Fruit fly (Drosophila melanogaster) whole organism, prepupa: ENCODE results near the gene Wnt10.

Source experiments
- Blimp-1 ChIP-seq: fragments of 200-800 bp; sonication (Bioruptor generic); optimal IDR thresholded peaks from 3 replicates; lab custom pipeline; 2017; ENCODE audit warnings: missing biosample characterization, missing genetic modification characterization, mild to moderate bottlenecking, moderate library complexity, missing genetic modification reagents
- CG10631 ChIP-seq: fragments of 200-800 bp; sonication (Bioruptor generic); optimal IDR thresholded peaks from 2 replicates; lab custom pipeline; 2016; ENCODE audit warnings: missing biosample characterization, missing genetic modification characterization
- CG10669 ChIP-seq: fragments of 200-800 bp; sonication (Bioruptor generic); optimal IDR thresholded peaks from 3 replicates; lab custom pipeline; 2018; ENCODE audit warnings: missing biosample characterization, mild to moderate bottlenecking, missing genetic modification characterization, moderate library complexity
- CG11294 ChIP-seq: fragments of 200-800 bp; sonication (Bioruptor generic); IDR thresholded peaks from 2 replicates; pipeline ENCODE4 v1.3.6; 2022; ENCODE audit warnings: missing biosample characterization, missing genetic modification characterization
- CG11762 ChIP-seq: fragments of 200-800 bp; sonication (Bioruptor generic); optimal IDR thresholded peaks from 3 replicates; lab custom pipeline; 2016; ENCODE audit warnings: missing biosample characterization, missing genetic modification characterization; ENCODE audit not compliant: insufficient read depth
- CG11902 ChIP-seq: fragments of 200-800 bp; sonication (Bioruptor generic); optimal IDR thresholded peaks from 3 replicates; lab custom pipeline; 2016; ENCODE audit warnings: missing biosample characterization, missing genetic modification characterization
- CG15336 ChIP-seq: fragments of 200-800 bp; sonication (Bioruptor generic); IDR thresholded peaks from 2 replicates; pipeline ENCODE4 v1.3.6; 2022; ENCODE audit warnings: missing biosample characterization, missing genetic modification characterization
- CG1621 ChIP-seq: fragments of 200-800 bp; sonication (Bioruptor generic); optimal IDR thresholded peaks from 3 replicates; lab custom pipeline; 2018; ENCODE audit warnings: missing biosample characterization, mild to moderate bottlenecking, missing genetic modification characterization
- CG16779 ChIP-seq: fragments of 200-800 bp; sonication (Bioruptor generic); optimal IDR thresholded peaks from 3 replicates; lab custom pipeline; 2017; ENCODE audit warnings: missing biosample characterization, mild to moderate bottlenecking, missing genetic modification characterization
- CG31627 ChIP-seq: fragments of 200-800 bp; sonication (Bioruptor generic); optimal IDR thresholded peaks from 3 replicates; lab custom pipeline; 2016; ENCODE audit warnings: missing biosample characterization, missing genetic modification characterization
- CG34406 ChIP-seq: fragments of 200-800 bp; sonication (Bioruptor generic); optimal IDR thresholded peaks from 3 replicates; lab custom pipeline; 2016; ENCODE audit warnings: missing biosample characterization, missing genetic modification characterization
- CG3919 ChIP-seq: fragments of 200-800 bp; sonication (Bioruptor generic); optimal IDR thresholded peaks from 3 replicates; lab custom pipeline; 2016; ENCODE audit warnings: missing biosample characterization, missing genetic modification characterization
- CG4318 ChIP-seq: fragments of 200-800 bp; sonication (Bioruptor generic); optimal IDR thresholded peaks from 3 replicates; lab custom pipeline; 2017; ENCODE audit warnings: missing biosample characterization, mild to moderate bottlenecking, missing genetic modification characterization
- CG6163 ChIP-seq: fragments of 200-800 bp; sonication (Bioruptor generic); IDR thresholded peaks from 3 replicates; pipeline ENCODE4 v1.3.6; 2022; ENCODE audit warnings: missing biosample characterization, missing genetic modification characterization
- CG6792 ChIP-seq: fragments of 200-800 bp; sonication (Bioruptor generic); optimal IDR thresholded peaks from 3 replicates; lab custom pipeline; 2016; ENCODE audit warnings: missing biosample characterization, missing genetic modification characterization
- CG6808 ChIP-seq: fragments of 200-800 bp; sonication (Bioruptor generic); optimal IDR thresholded peaks from 3 replicates; lab custom pipeline; 2017; ENCODE audit warnings: missing biosample characterization, missing genetic modification characterization, mild to moderate bottlenecking, moderate library complexity, missing genetic modification reagents
- CG6854 ChIP-seq: fragments of 200-800 bp; sonication (Bioruptor generic); optimal IDR thresholded peaks from 2 replicates; lab custom pipeline; 2017; ENCODE audit warnings: missing biosample characterization, mild to moderate bottlenecking, missing genetic modification characterization
- CG7368 ChIP-seq: fragments of 200-800 bp; sonication (Bioruptor generic); optimal IDR thresholded peaks from 3 replicates; lab custom pipeline; 2016; ENCODE audit warnings: missing biosample characterization, missing genetic modification characterization
- CG8119 ChIP-seq: fragments of 200-800 bp; sonication (Bioruptor generic); IDR thresholded peaks from 3 replicates; pipeline ENCODE4 v1.3.6; 2022; ENCODE audit warnings: missing biosample characterization, missing genetic modification characterization
- CG8319 ChIP-seq: fragments of 200-800 bp; sonication (Bioruptor generic); optimal IDR thresholded peaks from 3 replicates; lab custom pipeline; 2016; ENCODE audit warnings: missing biosample characterization, missing genetic modification characterization
- CG9139 ChIP-seq: fragments of 200-800 bp; sonication (Bioruptor generic); optimal IDR thresholded peaks from 3 replicates; lab custom pipeline; 2017; ENCODE audit warnings: missing biosample characterization, mild to moderate bottlenecking, missing genetic modification characterization
- Eip75B ChIP-seq: fragments of 200-800 bp; sonication (Bioruptor generic); optimal IDR thresholded peaks from 3 replicates; lab custom pipeline; 2016; ENCODE audit warnings: missing biosample characterization, missing genetic modification characterization
- Eip78C ChIP-seq: fragments of 200-800 bp; sonication (Bioruptor generic); peaks from one replicate; lab custom pipeline; 2016; ENCODE audit warnings: missing biosample characterization, missing genetic modification characterization
- Ets21C ChIP-seq: fragments of 200-800 bp; sonication (Bioruptor generic); optimal IDR thresholded peaks from 3 replicates; lab custom pipeline; 2016; ENCODE audit warnings: missing biosample characterization, missing genetic modification characterization
- Ets96B ChIP-seq: fragments of 200-800 bp; optimal IDR thresholded peaks from 2 replicates; lab custom pipeline; 2019; ENCODE audit warnings: missing biosample characterization, mild to moderate bottlenecking, missing genetic modification characterization, moderate library complexity
- Gug ChIP-seq: fragments of 200-800 bp; sonication (Bioruptor generic); IDR thresholded peaks from 2 replicates; pipeline ENCODE4 v1.3.6; 2022; ENCODE audit warnings: missing biosample characterization, missing genetic modification characterization
- Hr38 ChIP-seq: sonication (Bioruptor generic); optimal IDR thresholded peaks from 2 replicates; lab custom pipeline; 2016; ENCODE audit warnings: missing biosample characterization, missing genetic modification characterization
- Hr39 ChIP-seq: fragments of 200-800 bp; sonication (Bioruptor generic); optimal IDR thresholded peaks from 2 replicates; lab custom pipeline; 2016; ENCODE audit warnings: missing biosample characterization, missing genetic modification characterization
- Hr4 ChIP-seq: fragments of 200-800 bp; sonication (Bioruptor generic); optimal IDR thresholded peaks from 3 replicates; lab custom pipeline; 2016; ENCODE audit warnings: missing biosample characterization, missing genetic modification characterization
- Lpt ChIP-seq: fragments of 200-800 bp; sonication (Bioruptor generic); optimal IDR thresholded peaks from 3 replicates; lab custom pipeline; 2016; ENCODE audit warnings: missing biosample characterization, missing genetic modification characterization
- OdsH ChIP-seq: fragments of 200-800 bp; sonication (Bioruptor generic); optimal IDR thresholded peaks from 3 replicates; lab custom pipeline; 2016; ENCODE audit warnings: missing biosample characterization, missing genetic modification characterization
- Smox ChIP-seq: fragments of 200-800 bp; sonication (Bioruptor generic); optimal IDR thresholded peaks from 3 replicates; lab custom pipeline; 2016; ENCODE audit warnings: missing biosample characterization, missing genetic modification characterization
- Sox14 ChIP-seq: fragments of 200-800 bp; sonication (Bioruptor generic); optimal IDR thresholded peaks from 3 replicates; lab custom pipeline; 2016; ENCODE audit warnings: missing biosample characterization, missing genetic modification characterization
- Sox15 ChIP-seq: fragments of 200-800 bp; sonication (Bioruptor generic); optimal IDR thresholded peaks from 3 replicates; lab custom pipeline; 2016; ENCODE audit warnings: missing biosample characterization, missing genetic modification characterization
- achi ChIP-seq: fragments of 200-800 bp; sonication (Bioruptor generic); optimal IDR thresholded peaks from 3 replicates; lab custom pipeline; 2016; ENCODE audit warnings: missing biosample characterization, missing genetic modification characterization
- acj6 ChIP-seq: fragments of 200-800 bp; sonication (Bioruptor generic); optimal IDR thresholded peaks from 3 replicates; lab custom pipeline; 2016; ENCODE audit warnings: missing biosample characterization, missing genetic modification characterization
- dac ChIP-seq: fragments of 200-800 bp; sonication (Bioruptor generic); optimal IDR thresholded peaks from 2 replicates; lab custom pipeline; 2017; ENCODE audit warnings: missing biosample characterization, mild to moderate bottlenecking, missing genetic modification characterization
- dsx ChIP-seq: fragments of 200-800 bp; optimal IDR thresholded peaks from 3 replicates; lab custom pipeline; 2019; ENCODE audit warnings: missing biosample characterization, mild to moderate bottlenecking, missing genetic modification characterization, moderate library complexity; ENCODE audit not compliant: poor library complexity, severe bottlenecking
- esn ChIP-seq: fragments of 200-800 bp; sonication (Bioruptor generic); optimal IDR thresholded peaks from 2 replicates; lab custom pipeline; 2016; ENCODE audit warnings: missing biosample characterization, mild to moderate bottlenecking, missing genetic modification characterization, moderate library complexity
- fd59A ChIP-seq: fragments of 200-800 bp; sonication (Bioruptor generic); optimal IDR thresholded peaks from 2 replicates; lab custom pipeline; 2017; ENCODE audit warnings: missing biosample characterization, mild to moderate bottlenecking, missing genetic modification characterization, missing genetic modification reagents
- fd85E ChIP-seq: fragments of 200-800 bp; sonication (Bioruptor generic); optimal IDR thresholded peaks from 3 replicates; lab custom pipeline; 2016; ENCODE audit warnings: missing biosample characterization, missing genetic modification characterization
- fkh ChIP-seq: fragments of 200-800 bp; sonication (Bioruptor generic); optimal IDR thresholded peaks from 3 replicates; lab custom pipeline; 2017; ENCODE audit warnings: missing biosample characterization, mild to moderate bottlenecking, missing genetic modification characterization, moderate library complexity
- lz ChIP-seq: fragments of 200-800 bp; sonication (Bioruptor generic); optimal IDR thresholded peaks from 3 replicates; lab custom pipeline; 2016; ENCODE audit warnings: missing biosample characterization, missing genetic modification characterization
- net ChIP-seq: fragments of 200-800 bp; sonication (Bioruptor generic); optimal IDR thresholded peaks from 3 replicates; lab custom pipeline; 2016; ENCODE audit warnings: missing biosample characterization, missing genetic modification characterization
- salr ChIP-seq, 2 experiments: fragments of 200-800 bp; sonication (Bioruptor generic); optimal IDR thresholded peaks; 3 replicates each; lab custom pipeline; 2016 to 2018; ENCODE audit warnings: missing biosample characterization in 2 of 2, missing genetic modification characterization in 2 of 2, mild to moderate bottlenecking in 1 of 2
- spab ChIP-seq: fragments of 200-800 bp; sonication (Bioruptor generic); optimal IDR thresholded peaks from 2 replicates; lab custom pipeline; 2017; ENCODE audit warnings: missing biosample characterization, mild to moderate bottlenecking, missing genetic modification characterization, missing genetic modification reagents
- ss ChIP-seq, 2 experiments: fragments of 200-800 bp; sonication (Bioruptor generic); optimal IDR thresholded peaks; 2 replicates in 1 of 2; 3 replicates in 1 of 2; lab custom pipeline; 2017 to 2018; ENCODE audit warnings: mild to moderate bottlenecking in 2 of 2, missing biosample characterization in 2 of 2, missing genetic modification characterization in 2 of 2, moderate library complexity in 1 of 2
- topi ChIP-seq: fragments of 200-800 bp; sonication (Bioruptor generic); optimal IDR thresholded peaks from 3 replicates; lab custom pipeline; 2016; ENCODE audit warnings: missing biosample characterization, missing genetic modification characterization

The Wnt10 gene

dm6 chr2L:7395813-7396212 lies 32.6 kb downstream of the Wnt10 start (continued):
- TF ChIP-seq acj6, result peak; percentile 45
- no peak for TF ChIP-seq CG16779 (tag; lab: Kevin White, UChicago)
- no peak for TF ChIP-seq CG9139
- TF ChIP-seq Sox14 (GFP tag; lab: Kevin White, UChicago), result no peak
- TF ChIP-seq Hr39 (GFP tag; lab: Kevin White, UChicago), result no peak
- TF ChIP-seq Sox15 (GFP tag; lab: Kevin White, UChicago), result no peak
- TF ChIP-seq lz (GFP tag; lab: Kevin White, UChicago), result peak; percentile 2
- no peak for TF ChIP-seq Gug (GFP tag; lab: Robert Waterston, UW)
- TF ChIP-seq fd59A, result no peak
- peak; percentile 42 for TF ChIP-seq Hr4 (GFP tag; lab: Kevin White, UChicago)
- TF ChIP-seq OdsH, result peak; percentile 45
- peak in 1 of 2 experiments; percentile 6 for TF ChIP-seq ss (GFP tag; optimal IDR thresholded peaks at IDR 0.05; lab: Kevin White, UChicago)
- no peak for TF ChIP-seq spab
- TF ChIP-seq Eip78C, result peak; percentile 84
- peak; percentile 54; the same call in 2 of the 3 replicates for TF ChIP-seq CG8119 (GFP tag; lab: Robert Waterston, UW)
- TF ChIP-seq Eip75B, result no peak
- TF ChIP-seq CG4318 (GFP tag; lab: Kevin White, UChicago), result no peak
- no peak for TF ChIP-seq CG6808
- TF ChIP-seq esn, result peak; percentile 38
- TF ChIP-seq Lpt (GFP tag; lab: Kevin White, UChicago), result no peak
- TF ChIP-seq CG11762 (GFP tag; lab: Kevin White, UChicago), result no peak
- TF ChIP-seq achi (GFP tag; lab: Kevin White, UChicago), result peak; percentile 45
- TF ChIP-seq CG3919, result peak; percentile 43
- TF ChIP-seq Ets21C (GFP tag; lab: Kevin White, UChicago), result no peak
- TF ChIP-seq salr (GFP tag; optimal IDR thresholded peaks at IDR 0.05; lab: Kevin White, UChicago), result no peak
- TF ChIP-seq net (GFP tag; lab: Kevin White, UChicago), result no peak
- no peak for TF ChIP-seq CG11902 (GFP tag; lab: Kevin White, UChicago)
- no peak for TF ChIP-seq CG6163 (GFP tag; lab: Robert Waterston, UW)
- TF ChIP-seq CG6854 (GFP tag; lab: Kevin White, UChicago), result no peak
- peak; percentile 54 for TF ChIP-seq CG34406
- no peak for TF ChIP-seq Hr38 (GFP tag; lab: Kevin White, UChicago)
- no peak for TF ChIP-seq fd85E (GFP tag; lab: Kevin White, UChicago)
- peak; percentile 6 for TF ChIP-seq Ets96B (tag; lab: Kevin White, UChicago)
- peak; percentile 13 for TF ChIP-seq Smox (GFP tag; lab: Kevin White, UChicago)
- no peak for TF ChIP-seq fkh (GFP tag; lab: Kevin White, UChicago)
- peak; percentile 66 for TF ChIP-seq CG15336
- no peak for TF ChIP-seq CG10631 (GFP tag; lab: Kevin White, UChicago)
- peak; percentile 20 for TF ChIP-seq dsx (GFP tag; lab: Kevin White, UChicago)
- TF ChIP-seq CG7368, result peak; percentile 14
- TF ChIP-seq CG11294, result no peak

DNA sequence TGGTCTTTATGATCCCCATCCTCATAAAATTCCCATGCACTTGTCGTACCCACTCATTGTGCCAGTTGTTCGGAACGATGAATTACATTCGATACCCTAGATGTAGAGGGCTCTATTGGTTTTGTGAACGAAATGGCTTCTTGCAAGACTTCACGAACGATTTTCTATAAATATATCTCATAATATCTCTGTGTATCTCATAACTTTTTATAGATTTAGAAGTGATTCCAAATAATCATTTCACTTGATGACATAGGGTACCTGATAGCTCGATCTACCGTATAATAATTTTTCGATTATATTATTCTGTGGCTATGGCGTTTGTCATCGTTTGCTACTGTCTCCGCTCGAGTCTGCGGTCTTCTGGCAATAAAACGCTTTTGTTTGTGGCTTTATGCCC lies 33.8 kb downstream of the Wnt10 start:
- no peak; the same call in 2 of the 3 replicates for TF ChIP-seq CG6163 (GFP tag; lab: Robert Waterston, UW)
- TF ChIP-seq CG31627 (GFP tag; lab: Kevin White, UChicago), result peak; percentile 72
- peak; percentile 61 for TF ChIP-seq dsx (GFP tag; lab: Kevin White, UChicago)
- TF ChIP-seq CG34406, result peak; percentile 62
- TF ChIP-seq Ets96B (tag; lab: Kevin White, UChicago), result peak; percentile 74
- peak; percentile 71 for TF ChIP-seq CG7368
- TF ChIP-seq CG6792, result peak; percentile 59
- TF ChIP-seq lz (GFP tag; lab: Kevin White, UChicago), result peak; percentile 72
- no peak for TF ChIP-seq fkh (GFP tag; lab: Kevin White, UChicago)
- TF ChIP-seq topi (GFP tag; lab: Kevin White, UChicago), result peak; percentile 66
- peak; percentile 58 for TF ChIP-seq CG1621
- peak; percentile 32 for TF ChIP-seq fd85E (GFP tag; lab: Kevin White, UChicago)
- TF ChIP-seq OdsH, result peak; percentile 75
- no peak for TF ChIP-seq Hr38 (GFP tag; lab: Kevin White, UChicago)
- TF ChIP-seq Blimp-1 (GFP tag; lab: Kevin White, UChicago), result peak; percentile 23
- TF ChIP-seq CG11902 (GFP tag; lab: Kevin White, UChicago), result peak; percentile 53
- TF ChIP-seq Smox (GFP tag; lab: Kevin White, UChicago), result peak; percentile 66
- TF ChIP-seq CG15336, result peak; percentile 52; the same call in 1 of the 2 replicates
- TF ChIP-seq dac (GFP tag; lab: Kevin White, UChicago), result no peak
- peak; percentile 58; the same call in 2 of the 3 replicates for TF ChIP-seq CG8119 (GFP tag; lab: Robert Waterston, UW)
- peak; percentile 58 for TF ChIP-seq Sox15 (GFP tag; lab: Kevin White, UChicago)
- peak; percentile 78 for TF ChIP-seq CG8319 (GFP tag; lab: Kevin White, UChicago)
- TF ChIP-seq achi (GFP tag; lab: Kevin White, UChicago), result peak; percentile 73
- TF ChIP-seq Eip78C, result peak; percentile 87
- peak; percentile 86 for TF ChIP-seq CG10669 (GFP tag; lab: Kevin White, UChicago)
- peak; percentile 16 to 61 for TF ChIP-seq ss (GFP tag; optimal IDR thresholded peaks at IDR 0.05; lab: Kevin White, UChicago)
- peak; percentile 44 for TF ChIP-seq CG16779 (tag; lab: Kevin White, UChicago)
- TF ChIP-seq Ets21C (GFP tag; lab: Kevin White, UChicago), result peak; percentile 53
- peak; percentile 33 for TF ChIP-seq CG4318 (GFP tag; lab: Kevin White, UChicago)
